Worm (Caenorhabditis elegans) whole organism, L4/young adult: Measurements from ENCODE around the gene K08D12.3.

Experiments
- W03F9.2 ChIP-seq: fragments of 150-350 bp; optimal IDR thresholded peaks from 2 replicates; lab custom pipeline; 2014; ENCODE audit warnings: missing biosample characterization, missing genetic modification characterization
- dao-5 ChIP-seq: sonication (generic microtip); optimal IDR thresholded peaks from 2 replicates; lab custom pipeline; 2016; ENCODE audit warnings: missing genotype, missing genetic modification characterization, moderate library complexity, missing compliant biosample characterization
- him-1 ChIP-seq: sonication (generic microtip); optimal IDR thresholded peaks from 2 replicates; lab custom pipeline; 2016; ENCODE audit warnings: missing genotype, missing genetic modification reagents, missing genetic modification characterization, missing compliant biosample characterization

The K08D12.3 gene

DNA sequence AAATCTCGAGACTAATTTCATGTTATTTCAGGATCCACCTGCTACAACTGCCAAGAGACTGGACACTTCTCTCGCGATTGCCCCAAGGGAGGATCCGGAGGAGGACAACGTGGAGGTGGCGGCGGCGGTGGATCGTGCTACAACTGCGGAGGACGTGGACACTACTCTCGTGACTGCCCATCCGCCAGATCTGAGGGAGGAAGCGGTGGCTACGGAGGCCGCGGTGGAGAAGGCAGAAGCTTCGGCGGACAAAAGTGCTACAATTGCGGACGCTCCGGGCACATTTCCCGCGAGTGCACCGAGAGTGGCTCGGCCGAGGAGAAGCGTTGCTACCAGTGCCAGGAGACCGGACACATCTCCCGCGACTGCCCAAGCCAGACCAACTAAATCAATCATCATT, 470 bp downstream of the K08D12.3 start:
- TF ChIP-seq dao-5 (no peak), him-1 (tag; lab: Kevin White, UChicago) (no peak), W03F9.2 (tag; lab: Kevin White, UChicago) (no peak)

DNA sequence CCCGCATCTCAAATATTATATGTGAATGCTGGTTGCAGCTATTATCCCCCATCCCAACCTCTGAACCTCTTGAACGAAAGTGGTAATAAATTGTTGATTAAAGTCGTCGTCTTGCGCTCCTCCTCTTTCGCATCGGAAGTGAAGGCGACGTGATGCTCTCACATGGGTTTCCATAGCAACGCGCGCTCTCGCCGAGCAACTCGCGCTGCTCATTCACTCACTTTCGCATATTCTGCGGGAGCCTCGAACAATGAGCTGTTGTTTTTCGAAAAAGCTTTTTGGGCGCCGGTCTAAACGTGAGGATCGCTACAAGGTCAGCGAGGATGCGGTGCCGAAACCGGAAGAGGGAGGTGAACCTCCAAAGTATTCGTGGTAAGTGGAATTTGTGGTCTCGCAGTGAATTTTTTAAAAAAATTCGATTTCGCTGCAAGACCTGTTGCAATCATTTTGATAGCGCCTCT, 994 bp downstream of the K08D12.3 start, which contains the start of gene rpi-2:
rpi-2 (plus strand) TSS at position 234 of the 461 bp plus-strand sequence.
- TF ChIP-seq W03F9.2 (tag; lab: Kevin White, UChicago) (no peak), him-1 (tag; lab: Kevin White, UChicago) (no peak), dao-5 (peak; percentile 37)

DNA sequence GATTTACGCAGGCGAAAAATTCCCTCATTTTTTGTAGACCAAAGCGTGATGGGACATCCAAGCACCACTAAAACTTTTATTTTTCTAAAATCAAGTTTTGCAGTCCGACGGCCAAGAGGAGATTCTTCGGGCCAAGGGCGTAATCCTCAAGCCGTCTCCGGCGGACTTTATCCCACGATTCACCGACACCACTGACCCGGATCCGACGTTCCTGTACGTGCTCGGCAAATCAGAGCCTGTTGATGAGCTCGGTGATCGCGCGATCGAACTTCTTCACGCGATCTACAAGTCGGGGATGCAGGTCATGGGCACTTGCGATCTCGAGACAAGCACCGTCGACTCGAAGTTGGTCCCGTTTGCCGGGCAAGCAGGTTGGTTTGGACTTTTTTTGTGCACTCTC, 3.6 kb downstream of the K08D12.3 start:
- TF ChIP-seq dao-5 (no peak), him-1 (tag; lab: Kevin White, UChicago) (no peak), W03F9.2 (tag; lab: Kevin White, UChicago) (no peak)

DNA sequence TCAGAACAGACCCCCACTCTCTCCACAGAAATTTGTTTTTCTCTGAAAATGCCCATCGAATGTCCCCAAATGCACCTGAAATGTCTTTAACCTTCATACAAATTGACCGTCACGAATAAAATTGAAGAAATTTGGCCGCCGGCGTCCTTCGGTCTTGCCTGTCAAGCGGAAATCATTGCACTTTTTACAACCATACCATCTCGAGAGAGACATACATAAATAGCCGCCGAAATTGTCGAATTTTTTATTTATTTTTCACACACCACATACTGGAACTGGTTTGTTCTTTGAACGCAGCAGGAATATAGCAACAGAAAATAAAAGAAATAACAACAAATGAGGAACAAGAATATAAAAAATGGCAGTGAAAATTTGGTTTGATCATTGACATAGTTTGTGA, 5.6 kb downstream of the K08D12.3 start:
- no peak for TF ChIP-seq him-1 (tag; lab: Kevin White, UChicago)
- TF ChIP-seq dao-5, result no peak

DNA sequence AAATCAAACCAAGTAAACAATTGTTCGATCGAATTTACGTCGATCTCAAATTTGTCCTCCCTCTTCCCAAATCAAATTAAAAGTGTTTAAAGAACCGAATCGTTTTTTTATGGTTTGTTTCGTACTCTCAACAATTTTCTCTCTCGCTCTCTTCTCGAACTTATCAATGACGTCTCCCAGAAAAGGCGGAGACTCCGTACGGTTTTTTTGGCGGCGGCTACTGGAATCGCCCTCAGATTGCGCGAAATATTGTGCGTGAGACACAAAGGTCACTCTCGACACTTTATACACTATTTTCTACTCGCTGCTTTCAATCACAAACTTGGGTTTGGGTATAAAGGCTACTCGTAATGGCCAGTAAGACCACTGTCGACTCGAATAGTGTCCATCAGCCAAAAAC, 10.4 kb downstream of the K08D12.3 start, which contains the start of gene epic-2:
epic-2 (plus strand) TSS at position 317 of the 400 bp plus-strand sequence.
- TF ChIP-seq him-1 (tag; lab: Kevin White, UChicago) (no peak), dao-5 (no peak), W03F9.2 (tag; lab: Kevin White, UChicago) (no peak)

DNA sequence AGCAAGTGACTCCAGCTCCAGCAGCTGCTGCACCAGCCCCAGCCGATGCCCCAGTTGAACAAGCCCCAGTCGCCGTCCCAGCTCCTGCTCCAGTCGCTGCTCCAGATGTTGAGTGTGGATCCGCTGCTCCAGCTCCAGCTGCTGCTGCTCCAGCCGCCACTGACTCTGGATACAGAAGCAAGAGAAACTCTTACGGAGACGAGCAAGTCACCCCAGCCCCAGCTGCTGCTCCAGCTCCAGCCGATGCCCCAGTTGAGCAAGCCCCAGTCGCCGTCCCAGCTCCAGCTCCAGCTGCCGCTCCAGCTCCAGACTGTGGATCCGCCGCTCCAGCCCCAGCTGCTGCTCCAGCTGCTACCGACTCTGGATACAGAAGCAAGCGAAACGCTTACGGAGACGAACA, 11.5 kb downstream of the K08D12.3 start:
- TF ChIP-seq dao-5 (no peak), him-1 (tag; lab: Kevin White, UChicago) (no peak), W03F9.2 (tag; lab: Kevin White, UChicago) (no peak)

DNA sequence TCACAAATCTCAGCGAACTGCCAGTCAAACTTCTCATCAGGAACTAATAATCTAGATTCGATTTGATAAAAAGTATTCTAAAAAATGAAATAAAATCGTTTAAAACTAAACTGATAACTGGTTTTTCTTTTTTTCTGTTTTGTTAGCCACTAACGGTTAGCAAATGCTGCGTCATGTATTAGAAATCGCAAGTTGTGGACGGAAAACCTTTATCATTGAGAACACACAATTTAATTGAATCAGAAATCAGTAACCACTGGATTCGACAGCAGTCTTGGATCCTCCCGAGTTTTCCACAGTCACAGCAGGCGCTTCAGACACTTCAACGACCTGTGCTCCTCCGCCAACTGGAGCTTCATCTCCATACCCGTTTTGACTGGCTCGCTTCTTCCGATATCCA, 12.9 kb downstream of the K08D12.3 start:
- no peak for TF ChIP-seq him-1 (tag; lab: Kevin White, UChicago)
- no peak for TF ChIP-seq W03F9.2 (tag; lab: Kevin White, UChicago)
- no peak for TF ChIP-seq dao-5

DNA sequence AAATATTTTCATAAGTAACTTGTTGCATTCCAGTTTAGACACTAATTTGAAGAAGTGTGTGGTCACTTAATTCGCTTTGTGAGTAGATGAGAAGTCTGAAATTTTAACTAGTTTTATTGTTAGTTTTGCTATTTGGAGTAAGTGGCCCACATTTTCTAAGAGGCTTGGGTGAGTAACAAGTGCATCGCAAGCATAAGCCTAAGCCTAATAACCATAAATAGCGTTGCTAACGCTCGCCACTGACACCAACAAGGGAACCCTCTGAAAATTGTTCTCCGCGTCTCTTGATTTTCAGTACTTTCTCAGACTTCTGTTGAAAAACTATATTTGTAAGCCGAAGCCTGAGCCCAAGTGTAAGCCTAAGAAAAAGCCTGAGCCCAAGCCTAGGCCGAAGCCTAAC, 14.2 kb downstream of the K08D12.3 start, which contains the start of gene epic-3:
epic-3 (minus strand) TSS at position 101 of the 400 bp plus-strand sequence.
- TF ChIP-seq dao-5 (no peak), him-1 (tag; lab: Kevin White, UChicago) (no peak), W03F9.2 (tag; lab: Kevin White, UChicago) (no peak)

DNA sequence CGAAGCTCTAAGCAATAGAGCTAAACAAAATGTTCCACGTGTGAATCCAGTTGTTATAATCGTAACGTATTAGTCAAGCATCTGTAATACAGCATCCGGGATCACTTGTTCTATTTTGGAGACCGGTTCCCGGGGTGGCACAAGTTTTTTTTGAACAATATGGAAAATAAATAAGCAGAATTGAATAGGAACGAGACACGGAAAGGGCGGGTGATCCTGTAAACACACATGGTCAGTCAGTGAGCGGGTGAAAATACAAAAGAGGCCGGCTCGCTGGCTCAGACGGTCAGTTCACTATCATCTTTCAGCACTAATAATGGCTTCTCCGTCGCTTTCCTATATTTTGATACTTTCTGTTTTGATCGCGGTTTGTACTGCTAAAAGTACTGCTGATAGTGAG, 15.8 kb downstream of the K08D12.3 start, which contains the start of gene K08D12.8:
K08D12.8 (plus strand) TSS at position 301 of the 400 bp plus-strand sequence.
- TF ChIP-seq him-1 (tag; lab: Kevin White, UChicago) (no peak), W03F9.2 (tag; lab: Kevin White, UChicago) (no peak), dao-5 (no peak)

DNA sequence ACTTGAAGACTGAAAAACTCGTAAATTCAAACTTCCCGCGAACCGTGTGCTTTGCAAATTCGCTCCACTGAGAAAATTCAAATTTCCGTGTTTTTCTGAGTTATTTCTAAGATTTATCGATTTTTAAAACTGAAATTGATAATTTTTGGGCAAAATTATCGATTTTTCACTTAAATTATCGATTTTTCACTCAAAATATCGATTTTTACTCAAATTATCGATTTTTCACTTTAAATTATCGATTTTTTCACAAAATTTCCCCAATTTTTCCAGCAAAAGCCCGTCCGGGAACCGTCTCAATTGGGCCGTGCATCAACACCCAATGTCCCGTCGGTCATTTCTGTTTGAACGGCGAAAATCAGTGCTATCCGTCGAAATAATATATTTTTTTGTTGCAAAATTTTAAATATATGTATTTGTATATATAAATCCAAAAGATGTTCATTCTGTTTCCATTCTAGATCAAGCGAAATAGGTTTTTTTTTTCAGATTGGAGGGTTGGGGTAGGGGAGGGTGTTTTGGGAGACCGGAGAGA, 17.5 kb downstream of the K08D12.3 start:
- no peak for TF ChIP-seq him-1 (tag; lab: Kevin White, UChicago)
- no peak for TF ChIP-seq dao-5
- TF ChIP-seq W03F9.2 (tag; lab: Kevin White, UChicago), result no peak

DNA sequence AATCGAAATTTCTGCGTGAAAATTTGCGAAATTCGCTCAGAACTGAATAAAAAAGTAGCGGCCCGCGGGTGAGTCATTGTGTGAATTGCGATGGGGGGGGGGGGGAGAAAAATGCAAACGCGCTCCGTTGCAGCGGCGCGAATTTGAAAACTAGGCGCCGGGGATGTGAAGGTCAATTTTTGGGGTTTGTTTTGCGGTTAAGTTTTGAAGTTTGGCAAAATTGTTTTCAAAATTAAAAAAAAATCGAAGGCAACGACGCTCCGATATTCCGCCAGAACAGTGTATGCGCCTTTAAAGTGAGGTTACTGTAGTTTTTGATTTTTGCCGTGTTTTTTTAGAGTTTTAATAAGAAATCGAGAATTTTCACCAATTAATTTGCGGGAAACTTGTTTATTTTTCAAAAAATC, 28.3 kb downstream of the K08D12.3 start:
- TF ChIP-seq him-1 (tag; lab: Kevin White, UChicago) (no peak), W03F9.2 (tag; lab: Kevin White, UChicago) (peak; percentile 28)

DNA sequence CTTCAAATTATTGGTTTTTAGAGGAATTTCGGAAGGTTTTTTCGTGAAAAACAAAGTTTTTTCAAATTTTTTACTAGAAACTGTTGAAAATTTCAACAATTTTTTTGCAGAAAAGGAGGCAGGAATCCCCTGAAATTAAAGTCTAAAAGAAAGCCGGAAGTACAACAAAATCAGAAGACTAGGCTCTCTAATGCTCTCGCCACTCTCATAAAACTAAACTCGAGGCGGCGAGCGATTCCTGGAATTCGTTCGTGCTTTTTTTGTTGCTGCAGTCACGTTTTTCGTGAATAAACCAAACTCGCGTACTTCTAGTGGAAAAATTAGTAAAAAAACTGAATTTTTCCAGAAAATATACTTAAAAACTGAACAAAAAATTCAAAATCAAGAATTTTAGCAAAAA, 28.8 kb downstream of the K08D12.3 start:
- TF ChIP-seq dao-5, result no peak
- no peak for TF ChIP-seq him-1 (tag; lab: Kevin White, UChicago)
- TF ChIP-seq W03F9.2 (tag; lab: Kevin White, UChicago), result no peak

DNA sequence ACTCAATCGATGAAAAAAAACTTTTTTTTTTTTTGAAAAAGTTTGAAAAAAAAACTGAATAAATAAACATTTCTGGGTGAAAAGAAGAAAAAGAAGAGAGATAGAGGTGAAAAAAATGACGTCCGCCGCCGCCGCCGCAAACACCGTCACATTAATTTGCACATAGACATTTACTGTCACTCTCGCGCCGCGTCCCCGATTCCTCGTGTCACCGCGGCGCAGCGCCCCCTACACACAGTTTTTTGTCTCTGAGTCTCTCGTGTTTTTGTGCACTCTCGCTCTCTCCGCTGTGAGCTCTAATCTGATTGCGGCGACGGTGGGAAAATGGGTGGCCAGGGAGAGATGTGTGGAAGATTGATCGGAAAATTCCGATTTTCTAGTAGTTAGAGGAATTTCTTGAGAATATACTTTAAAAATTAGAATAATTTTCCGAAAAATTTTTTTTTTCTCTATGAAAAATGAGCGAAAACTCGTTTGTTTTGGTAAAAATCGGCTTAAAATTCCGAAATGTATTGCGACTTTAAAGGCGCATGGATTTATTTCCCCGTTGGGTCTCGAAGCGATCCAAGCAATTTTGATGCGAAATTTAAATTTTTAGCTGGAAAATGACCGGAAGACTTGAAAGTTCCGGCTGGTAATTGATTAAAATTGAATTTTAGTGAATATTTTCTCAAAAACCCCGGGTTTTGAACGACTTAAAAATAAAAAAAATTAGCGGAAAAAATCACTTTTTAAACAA, 29.5 kb downstream of the K08D12.3 start:
- TF ChIP-seq W03F9.2 (tag; lab: Kevin White, UChicago) (no peak), dao-5 (no peak), him-1 (tag; lab: Kevin White, UChicago) (no peak)
